Fruit fly (Drosophila melanogaster) whole organism, wandering third instar larva: Measurements from ENCODE around the gene Atg4b.

ENCODE experiments used
- Abd-B ChIP-seq: fragments of >200 bp; optimal IDR thresholded peaks from 2 replicates; lab custom pipeline; 2017; ENCODE audit warnings: missing biosample characterization, missing genetic modification characterization
- CG32264 ChIP-seq: fragments of 200-800 bp; sonication (Bioruptor generic); optimal IDR thresholded peaks from 2 replicates; lab custom pipeline; 2016; ENCODE audit warnings: missing biosample characterization, missing genetic modification characterization
- CG9705 ChIP-seq: fragments of 200-800 bp; sonication (Bioruptor generic); optimal IDR thresholded peaks from 2 replicates; lab custom pipeline; 2018; ENCODE audit warnings: missing biosample characterization, mild to moderate bottlenecking, missing genetic modification characterization
- CrebA ChIP-seq: fragments of 200-800 bp; sonication (Bioruptor generic); optimal IDR thresholded peaks from 2 replicates; lab custom pipeline; 2016; ENCODE audit warnings: missing biosample characterization, mild to moderate bottlenecking, missing genetic modification characterization, borderline replicate concordance
- Dfd ChIP-seq: fragments of >200 bp; optimal IDR thresholded peaks from 2 replicates; lab custom pipeline; 2017; ENCODE audit warnings: missing biosample characterization, missing genetic modification characterization
- Dif ChIP-seq: fragments of 200-275, 200-300 bp; sonication (Bioruptor generic); optimal IDR thresholded peaks from 2 replicates; lab custom pipeline; 2018; ENCODE audit warnings: missing biosample characterization, missing genetic modification characterization; ENCODE audit not compliant: partially characterized antibody
- GATAd ChIP-seq: sonication (Bioruptor generic); optimal IDR thresholded peaks from 2 replicates; lab custom pipeline; 2016; ENCODE audit warnings: missing biosample characterization, missing genetic modification characterization
- HLH106 ChIP-seq: fragments of 200-800 bp; optimal IDR thresholded peaks from 3 replicates; lab custom pipeline; 2019; ENCODE audit warnings: missing biosample characterization, mild to moderate bottlenecking, missing genetic modification characterization, moderate library complexity
- Hnf4 ChIP-seq: fragments of 200-800 bp; sonication (Bioruptor generic); optimal IDR thresholded peaks from 2 replicates; lab custom pipeline; 2016; ENCODE audit warnings: missing biosample characterization, mild to moderate bottlenecking, missing genetic modification characterization
- Hr78 ChIP-seq: fragments of >200 bp; optimal IDR thresholded peaks from 2 replicates; lab custom pipeline; 2017; ENCODE audit warnings: missing biosample characterization, missing genetic modification characterization
- Hr83 ChIP-seq: fragments of 200-300 bp; sonication (Bioruptor generic); optimal IDR thresholded peaks from 2 replicates; lab custom pipeline; 2016; ENCODE audit warnings: missing biosample characterization, mild to moderate bottlenecking, missing genetic modification characterization, moderate library complexity; ENCODE audit not compliant: poor library complexity, severe bottlenecking
- Jra ChIP-seq: sonication (Bioruptor generic); optimal IDR thresholded peaks from 2 replicates; lab custom pipeline; 2016; ENCODE audit warnings: missing biosample characterization, missing genetic modification characterization
- Mio ChIP-seq: sonication (Bioruptor generic); optimal IDR thresholded peaks from 2 replicates; lab custom pipeline; 2016; ENCODE audit warnings: missing biosample characterization, missing genetic modification characterization
- Myc ChIP-seq: fragments of >200 bp; optimal IDR thresholded peaks from 2 replicates; lab custom pipeline; 2017
- N ChIP-seq: fragments of >200 bp; optimal IDR thresholded peaks from 2 replicates; lab custom pipeline; 2018; ENCODE audit warnings: missing biosample characterization, missing external identifiers, missing genetic modification characterization
- OdsH ChIP-seq: fragments of 200-800 bp; sonication (Bioruptor generic); optimal IDR thresholded peaks from 2 replicates; lab custom pipeline; 2016; ENCODE audit warnings: missing biosample characterization, mild to moderate bottlenecking, missing genetic modification characterization
- Rel ChIP-seq, 2 experiments: fragments of 200-800 bp; sonication (Bioruptor generic) in 1 of 2; optimal IDR thresholded peaks; 2 replicates in 1 of 2; 3 replicates in 1 of 2; lab custom pipeline; 2016 to 2019; ENCODE audit warnings: mild to moderate bottlenecking in 2 of 2, missing biosample characterization in 2 of 2, missing genetic modification characterization in 2 of 2, moderate library complexity in 1 of 2
- Sp1 ChIP-seq: fragments of 200-800 bp; sonication (Bioruptor generic); optimal IDR thresholded peaks from 3 replicates; lab custom pipeline; 2019; ENCODE audit warnings: missing biosample characterization, mild to moderate bottlenecking, missing genetic modification characterization, moderate library complexity
- Vsx2 ChIP-seq: fragments of 200-300, 225-300 bp; sonication (Bioruptor generic); optimal IDR thresholded peaks from 2 replicates; lab custom pipeline; 2018; ENCODE audit warnings: missing biosample characterization, missing genetic modification characterization; ENCODE audit not compliant: partially characterized antibody
- br ChIP-seq: fragments of 200-800 bp; sonication (Bioruptor generic); optimal IDR thresholded peaks from 2 replicates; lab custom pipeline; 2016; ENCODE audit warnings: missing biosample characterization, missing genetic modification characterization
- brk ChIP-seq: fragments of 200-800 bp; sonication (Bioruptor generic); optimal IDR thresholded peaks from 2 replicates; lab custom pipeline; 2016; ENCODE audit warnings: missing biosample characterization, mild to moderate bottlenecking, missing genetic modification characterization
- dl ChIP-seq, 2 experiments: fragments of 175-275, 200-275 bp in 1 of 2; fragments of 200-275 bp in 1 of 2; sonication (Bioruptor generic); optimal IDR thresholded peaks; lab custom pipeline; 2018; ENCODE audit warnings: mild to moderate bottlenecking in 2 of 2, missing biosample characterization in 2 of 2, missing genetic modification characterization in 2 of 2, moderate library complexity in 2 of 2; ENCODE audit not compliant: partially characterized antibody in 2 of 2, insufficient read depth in 1 of 2
- dmrt93B ChIP-seq: fragments of 200-800 bp; sonication (Bioruptor generic); optimal IDR thresholded peaks from 2 replicates; lab custom pipeline; 2018; ENCODE audit warnings: missing biosample characterization, mild to moderate bottlenecking, missing genetic modification characterization
- dsf ChIP-seq: sonication (Bioruptor generic); optimal IDR thresholded peaks from 2 replicates; lab custom pipeline; 2016; ENCODE audit warnings: missing biosample characterization, missing genetic modification characterization, borderline replicate concordance
- ey ChIP-seq: fragments of 200-800 bp; sonication (Bioruptor generic); optimal IDR thresholded peaks from 2 replicates; lab custom pipeline; 2016; ENCODE audit warnings: missing biosample characterization, missing genetic modification characterization
- foxo ChIP-seq, 2 experiments: fragments of 200-800 bp; sonication (Bioruptor generic); optimal IDR thresholded peaks; 2 replicates in 1 of 2; 3 replicates in 1 of 2; lab custom pipeline; 2016 to 2017; ENCODE audit warnings: missing biosample characterization in 2 of 2, missing genetic modification characterization in 2 of 2
- fru ChIP-seq: fragments of 200-800 bp; sonication (Bioruptor generic); optimal IDR thresholded peaks from 3 replicates; lab custom pipeline; 2016; ENCODE audit warnings: missing biosample characterization, mild to moderate bottlenecking, missing genetic modification characterization
- h ChIP-seq: fragments of 200-800 bp; sonication (Bioruptor generic); optimal IDR thresholded peaks from 3 replicates; lab custom pipeline; 2016; ENCODE audit warnings: missing biosample characterization, mild to moderate bottlenecking, missing genetic modification characterization
- jim ChIP-seq: fragments of 175-275, 200-325 bp; sonication (Bioruptor generic); optimal IDR thresholded peaks from 2 replicates; lab custom pipeline; 2016; ENCODE audit warnings: missing biosample characterization, mild to moderate bottlenecking, missing genetic modification characterization
- lola ChIP-seq: fragments of >200 bp; optimal IDR thresholded peaks from 2 replicates; lab custom pipeline; 2017; ENCODE audit warnings: missing biosample characterization, missing genetic modification characterization
- pan ChIP-seq: fragments of >200 bp; optimal IDR thresholded peaks from 2 replicates; lab custom pipeline; 2017
- psq ChIP-seq: fragments of 200-800 bp; sonication (Bioruptor generic); optimal IDR thresholded peaks from 3 replicates; lab custom pipeline; 2017; ENCODE audit warnings: missing biosample characterization, mild to moderate bottlenecking, missing genetic modification characterization, moderate library complexity
- rgr ChIP-seq: fragments of 200-800 bp; sonication (Bioruptor generic); optimal IDR thresholded peaks from 3 replicates; lab custom pipeline; 2016; ENCODE audit warnings: missing biosample characterization, mild to moderate bottlenecking, missing genetic modification characterization
- sage ChIP-seq: fragments of 200-800 bp; sonication (Bioruptor generic); optimal IDR thresholded peaks from 2 replicates; lab custom pipeline; 2016; ENCODE audit warnings: missing biosample characterization, mild to moderate bottlenecking, missing genetic modification characterization
- sv ChIP-seq: fragments of 200-800 bp; sonication (Bioruptor generic); optimal IDR thresholded peaks from 3 replicates; lab custom pipeline; 2016; ENCODE audit warnings: missing biosample characterization, missing genetic modification characterization
- tai ChIP-seq: sonication (Bioruptor generic); optimal IDR thresholded peaks from 2 replicates; lab custom pipeline; 2016; ENCODE audit warnings: missing biosample characterization, missing genetic modification characterization
- usp ChIP-seq: fragments of >200 bp; optimal IDR thresholded peaks from 2 replicates; lab custom pipeline; 2017; ENCODE audit warnings: missing biosample characterization, missing genetic modification characterization
- woc ChIP-seq: sonication (Bioruptor generic); optimal IDR thresholded peaks from 2 replicates; lab custom pipeline; 2016; ENCODE audit warnings: missing biosample characterization, mild to moderate bottlenecking, missing genetic modification characterization

The Atg4b gene

dm6 chr3R:15342432-15342925 is 14.2 kb downstream of the Atg4b start:
- TF ChIP-seq OdsH (GFP tag; lab: Kevin White, UChicago) (peak; percentile 12), HLH106 (tag; lab: Kevin White, UChicago) (peak; percentile 16), foxo (GFP tag; optimal IDR thresholded peaks at IDR 0.05; lab: Kevin White, UChicago) (peak in 1 of 2 experiments; percentile 38), ey (GFP tag; lab: Kevin White, UChicago) (peak; percentile 7), GATAd (no peak), fru (GFP tag; lab: Kevin White, UChicago) (no peak)

- no peak for TF ChIP-seq Myc (lab: Kevin White, UChicago)
- TF ChIP-seq dsf (GFP tag; lab: Kevin White, UChicago): no peak
- TF ChIP-seq br (GFP tag; lab: Kevin White, UChicago): no peak
- no peak for TF ChIP-seq CrebA (GFP tag; lab: Kevin White, UChicago)
- TF ChIP-seq Jra (GFP tag; lab: Kevin White, UChicago): no peak
- TF ChIP-seq, all 38 proteins: peak for 0
Measured at dm6 chr3R:15340052-15340732, 16.5 kb downstream of the Atg4b start, which contains the start of gene SerRS-m. Gene SerRS-m, plus strand, starts transcription at chr3R:15340667.

- TF ChIP-seq Rel (GFP tag; optimal IDR thresholded peaks at IDR 0.05; lab: Kevin White, UChicago): no peak
- peak; percentile 76 for TF ChIP-seq Rel (tag; optimal IDR thresholded peaks at IDR 0.05; lab: Kevin White, UChicago)
- TF ChIP-seq Dfd (GFP tag; lab: Kevin White, UChicago): no peak
Measured at dm6 chr3R:15339111-15339510, 17.6 kb downstream of the Atg4b start.

dm6 chr3R:15332994-15333393 is 23.7 kb downstream of the Atg4b start, which contains the start of the genes Fkbp39 and Cyfip:
Gene Fkbp39, minus strand, starts transcription at chr3R:15333133.
Gene Cyfip, plus strand, starts transcription at chr3R:15333266.
- TF ChIP-seq lola (GFP tag; lab: Kevin White, UChicago): no peak
- no peak for TF ChIP-seq fru (GFP tag; lab: Kevin White, UChicago)
- no peak for TF ChIP-seq dmrt93B (GFP tag; lab: Kevin White, UChicago)
- TF ChIP-seq Hr83 (GFP tag; lab: Kevin White, UChicago): peak; percentile 86
- TF ChIP-seq OdsH (GFP tag; lab: Kevin White, UChicago): peak; percentile 37
- TF ChIP-seq sage (GFP tag; lab: Kevin White, UChicago): no peak
- TF ChIP-seq N (GFP tag; lab: Kevin White, UChicago): no peak
- peak; percentile 79 for TF ChIP-seq Myc (lab: Kevin White, UChicago)
- no peak for TF ChIP-seq br (GFP tag; lab: Kevin White, UChicago)
- no peak for TF ChIP-seq Rel (GFP tag; optimal IDR thresholded peaks at IDR 0.05; lab: Kevin White, UChicago)
- peak; percentile 47 for TF ChIP-seq Rel (tag; optimal IDR thresholded peaks at IDR 0.05; lab: Kevin White, UChicago)
- TF ChIP-seq CG32264 (GFP tag; lab: Kevin White, UChicago): no peak
- TF ChIP-seq rgr (GFP tag; lab: Kevin White, UChicago): no peak
- no peak for TF ChIP-seq Hnf4 (GFP tag; lab: Kevin White, UChicago)
- no peak for TF ChIP-seq jim (GFP tag; lab: Kevin White, UChicago)
- no peak for TF ChIP-seq h (GFP tag; lab: Kevin White, UChicago)
- no peak for TF ChIP-seq Jra (GFP tag; lab: Kevin White, UChicago)
- TF ChIP-seq ey (GFP tag; lab: Kevin White, UChicago): no peak
- no peak for TF ChIP-seq usp (GFP tag; lab: Kevin White, UChicago)
- no peak for TF ChIP-seq dsf (GFP tag; lab: Kevin White, UChicago)
- no peak for TF ChIP-seq Vsx2
- no peak for TF ChIP-seq dl (GFP tag; optimal IDR thresholded peaks at IDR 0.05; lab: Kevin White, UChicago; ENCODE audit: insufficient read depth in 1 of 2, partially characterized antibody in 2 of 2)
- no peak for TF ChIP-seq Dfd (GFP tag; lab: Kevin White, UChicago)
- TF ChIP-seq foxo (GFP tag; optimal IDR thresholded peaks at IDR 0.05; lab: Kevin White, UChicago): no peak
- no peak for TF ChIP-seq brk (GFP tag; lab: Kevin White, UChicago)
- TF ChIP-seq woc (GFP tag; lab: Kevin White, UChicago): no peak
- TF ChIP-seq Abd-B (GFP tag; lab: Kevin White, UChicago): no peak
- peak; percentile 4 for TF ChIP-seq psq (GFP tag; lab: Kevin White, UChicago)
- TF ChIP-seq sv (GFP tag; lab: Kevin White, UChicago): peak; percentile 21
- no peak for TF ChIP-seq Hr78 (GFP tag; lab: Kevin White, UChicago)
- TF ChIP-seq Dif: no peak
- peak; percentile 49 for TF ChIP-seq HLH106 (tag; lab: Kevin White, UChicago)
- TF ChIP-seq pan (lab: Kevin White, UChicago): no peak
- no peak for TF ChIP-seq CrebA (GFP tag; lab: Kevin White, UChicago)
- no peak for TF ChIP-seq tai
- TF ChIP-seq CG9705 (GFP tag; lab: Kevin White, UChicago): no peak
- no peak for TF ChIP-seq GATAd
- TF ChIP-seq Mio (GFP tag; lab: Kevin White, UChicago): no peak
- TF ChIP-seq Sp1 (GFP tag; lab: Kevin White, UChicago): peak; percentile 22
